Worm (Caenorhabditis elegans) whole organism, L3 larva: ENCODE measurements around the gene F44D12.8.

Source experiments
- R02D3.7 ChIP-seq: fragments of 150-350 bp; optimal IDR thresholded peaks from 2 replicates; lab custom pipeline; 2014; ENCODE audit warnings: missing biosample characterization, missing genetic modification characterization
- ZK546.5 ChIP-seq: sonication (generic microtip); optimal IDR thresholded peaks from 2 replicates; lab custom pipeline; 2017; ENCODE audit warnings: missing biosample characterization, missing genetic modification characterization
- aly-2 ChIP-seq: fragments of 150-350 bp; optimal IDR thresholded peaks from 2 replicates; lab custom pipeline; 2014; ENCODE audit warnings: missing biosample characterization, missing genetic modification characterization
- ceh-82 ChIP-seq: fragments of 150-350 bp; optimal IDR thresholded peaks from 2 replicates; lab custom pipeline; 2014; ENCODE audit warnings: missing biosample characterization, missing genetic modification characterization
- ceh-9 ChIP-seq: sonication (generic microtip); optimal IDR thresholded peaks from 2 replicates; lab custom pipeline; 2018; ENCODE audit warnings: missing biosample characterization, missing genetic modification characterization
- daf-12 ChIP-seq: fragments of 150-350 bp; optimal IDR thresholded peaks from 2 replicates; lab custom pipeline; 2014; ENCODE audit warnings: missing biosample characterization, missing genetic modification reagents, missing genetic modification characterization
- egl-5 ChIP-seq: fragments of 150-350 bp; optimal IDR thresholded peaks from 2 replicates; lab custom pipeline; 2017; ENCODE audit warnings: missing biosample characterization, missing genetic modification reagents, missing genetic modification characterization, inconsistent platforms
- elt-1 ChIP-seq: fragments of 150-350 bp; optimal IDR thresholded peaks from 2 replicates; lab custom pipeline; 2014; ENCODE audit warnings: missing biosample characterization, missing genetic modification characterization
- eor-1 ChIP-seq, 2 experiments: fragments of 150-350 bp; optimal IDR thresholded peaks; 2 replicates each; lab custom pipeline; 2014 to 2018; ENCODE audit warnings: missing biosample characterization in 2 of 2, missing genetic modification characterization in 2 of 2
- fos-1 ChIP-seq: fragments of 150-350 bp; optimal IDR thresholded peaks from 2 replicates; lab custom pipeline; 2014; ENCODE audit warnings: missing biosample characterization, missing genetic modification characterization
- hmg-11 ChIP-seq: sonication (generic microtip); optimal IDR thresholded peaks from 2 replicates; lab custom pipeline; 2016; ENCODE audit warnings: missing genetic modification characterization, missing compliant biosample characterization
- lin-15B ChIP-seq: fragments of 150-350 bp; optimal IDR thresholded peaks from 2 replicates; lab custom pipeline; 2014; ENCODE audit warnings: missing biosample characterization, missing genetic modification characterization
- lin-39 ChIP-seq: fragments of 150-350 bp; optimal IDR thresholded peaks from 2 replicates; lab custom pipeline; 2018; ENCODE audit warnings: missing biosample characterization, missing genetic modification reagents, missing genetic modification characterization
- mml-1 ChIP-seq: fragments of 150-350 bp; sonication (generic microtip); optimal IDR thresholded peaks from 3 replicates; lab custom pipeline; 2014; ENCODE audit warnings: missing biosample characterization, missing genetic modification characterization
- nfya-1 ChIP-seq: sonication (generic microtip); optimal IDR thresholded peaks from 2 replicates; lab custom pipeline; 2017; ENCODE audit warnings: missing genetic modification characterization, mild to moderate bottlenecking, missing compliant biosample characterization, antibody characterized with exemption, moderate library complexity; ENCODE audit not compliant: insufficient read depth
- nhr-11 ChIP-seq: fragments of 150-350 bp; optimal IDR thresholded peaks from 2 replicates; lab custom pipeline; 2014; ENCODE audit warnings: missing biosample characterization, missing genetic modification characterization
- nhr-12 ChIP-seq: fragments of 150-350 bp; optimal IDR thresholded peaks from 2 replicates; lab custom pipeline; 2014; ENCODE audit warnings: missing biosample characterization, missing genetic modification characterization
- nhr-237 ChIP-seq: fragments of 150-350 bp; optimal IDR thresholded peaks from 2 replicates; lab custom pipeline; 2014; ENCODE audit warnings: missing biosample characterization, missing genetic modification characterization
- nhr-25 ChIP-seq: sonication (generic microtip); optimal IDR thresholded peaks from 2 replicates; lab custom pipeline; 2017; ENCODE audit warnings: missing biosample characterization, missing genetic modification characterization
- nhr-28 ChIP-seq: fragments of 150-350 bp; optimal IDR thresholded peaks from 2 replicates; lab custom pipeline; 2014; ENCODE audit warnings: missing biosample characterization, missing genetic modification characterization
- nhr-43 ChIP-seq: sonication (generic microtip); optimal IDR thresholded peaks from 2 replicates; lab custom pipeline; 2016; ENCODE audit warnings: mild to moderate bottlenecking, missing genetic modification characterization, missing compliant biosample characterization; ENCODE audit not compliant: poor library complexity, severe bottlenecking
- nhr-67 ChIP-seq: fragments of 150-350 bp; optimal IDR thresholded peaks from 2 replicates; lab custom pipeline; 2014; ENCODE audit warnings: missing biosample characterization, missing genetic modification characterization
- nhr-77 ChIP-seq: fragments of 150-350 bp; optimal IDR thresholded peaks from 2 replicates; lab custom pipeline; 2014; ENCODE audit warnings: missing biosample characterization, missing genetic modification characterization
- pha-4 ChIP-seq: fragments of 150-350 bp; optimal IDR thresholded peaks from 2 replicates; lab custom pipeline; 2014; ENCODE audit warnings: missing biosample characterization, missing genetic modification reagents, missing genetic modification characterization
- pqm-1 ChIP-seq: fragments of 150-350 bp; optimal IDR thresholded peaks from 2 replicates; lab custom pipeline; 2017; ENCODE audit warnings: missing biosample characterization, missing genetic modification characterization, inconsistent platforms
- sea-2 ChIP-seq: fragments of 150-350 bp; sonication (generic microtip); optimal IDR thresholded peaks from 4 replicates; lab custom pipeline; 2014; ENCODE audit warnings: missing biosample characterization, missing genetic modification reagents, missing genetic modification characterization
- skn-1 ChIP-seq: fragments of 150-350 bp; optimal IDR thresholded peaks from 2 replicates; lab custom pipeline; 2014; ENCODE audit warnings: missing biosample characterization, missing genetic modification characterization
- snpc-4 ChIP-seq: fragments of 150-350 bp; optimal IDR thresholded peaks from 2 replicates; lab custom pipeline; 2014; ENCODE audit warnings: missing biosample characterization, missing genetic modification characterization
- unc-39 ChIP-seq: sonication (generic microtip); optimal IDR thresholded peaks from 4 replicates; lab custom pipeline; 2017; ENCODE audit warnings: missing biosample characterization, missing genetic modification characterization
- unc-62 ChIP-seq: fragments of 150-350 bp; sonication (generic microtip); optimal IDR thresholded peaks from 4 replicates; lab custom pipeline; 2014; ENCODE audit warnings: missing biosample characterization, missing genetic modification reagents, missing genetic modification characterization
- zag-1 ChIP-seq: fragments of 150-350 bp; optimal IDR thresholded peaks from 2 replicates; lab custom pipeline; 2014; ENCODE audit warnings: missing biosample characterization, missing genetic modification characterization
- ztf-4 ChIP-seq: fragments of 150-350 bp; optimal IDR thresholded peaks from 2 replicates; lab custom pipeline; 2014; ENCODE audit warnings: missing biosample characterization, missing genetic modification characterization

The F44D12.8 gene

DNA sequence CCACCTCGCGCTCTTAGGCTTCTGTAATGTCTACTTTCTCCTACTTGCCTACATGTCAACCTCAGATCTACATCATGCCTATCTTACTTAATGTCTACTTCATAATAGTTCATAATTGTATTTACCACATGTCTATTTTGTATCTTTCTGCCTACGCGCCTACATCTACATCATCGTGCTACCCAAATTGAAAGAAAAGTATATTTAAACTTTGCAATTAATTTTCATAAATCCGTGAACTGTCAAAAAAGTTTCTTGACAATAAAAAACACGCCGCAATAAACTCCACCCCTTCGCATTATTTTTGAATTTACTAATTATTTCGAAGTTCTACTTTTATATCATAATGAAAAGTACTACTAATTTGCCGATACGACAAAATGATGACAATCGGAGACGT lies at the start of gene F44D12.8:
F44D12.8 (plus strand) TSS at position 301 of the 400 bp plus-strand sequence.
- no peak for TF ChIP-seq nhr-77
- TF ChIP-seq ceh-9 = no peak
- no peak for TF ChIP-seq pqm-1 (tag; lab: Kevin White, UChicago)
- TF ChIP-seq nhr-67 (tag; lab: Kevin White, UChicago) = no peak
- TF ChIP-seq lin-39 (tag; lab: Kevin White, UChicago) = no peak
- TF ChIP-seq nhr-11 (tag; lab: Kevin White, UChicago) = no peak
- no peak for TF ChIP-seq sea-2 (GFP tag; lab: Kevin White, UChicago)
- TF ChIP-seq, all 47 proteins: peak for 0

DNA sequence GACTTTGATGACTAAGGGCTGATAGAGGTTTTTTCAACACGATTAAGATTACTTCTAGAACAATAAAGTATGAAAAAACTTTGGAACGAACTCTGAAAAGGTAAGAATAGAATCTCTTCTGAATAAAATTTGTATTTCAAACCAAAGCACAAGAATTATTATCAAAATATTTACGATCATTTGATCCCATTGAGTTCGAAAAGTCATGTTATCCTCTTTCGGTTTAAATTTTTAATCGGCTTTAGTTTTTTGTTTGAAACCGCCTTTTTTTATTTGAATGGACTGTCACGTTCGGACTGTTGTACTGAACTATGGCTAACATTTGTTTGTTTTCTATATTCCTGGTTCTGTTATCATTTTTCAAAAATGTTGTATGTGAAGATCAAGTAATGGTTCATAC lies 48.7 kb upstream of the F44D12.8 start, which contains the start of gene C47E12.9:
C47E12.9 (plus strand) TSS at position 301 of the 400 bp plus-strand sequence.
- no peak for TF ChIP-seq nhr-237 (tag; lab: Kevin White, UChicago)
- no peak for TF ChIP-seq daf-12 (tag; lab: Kevin White, UChicago)
- no peak for TF ChIP-seq egl-5 (tag; lab: Kevin White, UChicago)
- TF ChIP-seq fos-1 (tag; lab: Kevin White, UChicago) = no peak
- no peak for TF ChIP-seq nhr-25 (tag; lab: Kevin White, UChicago)
- no peak for TF ChIP-seq unc-62 (GFP tag; lab: Kevin White, UChicago)
- TF ChIP-seq mml-1 (tag; lab: Kevin White, UChicago) = no peak
- no peak for TF ChIP-seq pha-4
- TF ChIP-seq zag-1 (tag; lab: Kevin White, UChicago) = no peak
- TF ChIP-seq, all 47 proteins: peak for 0

DNA sequence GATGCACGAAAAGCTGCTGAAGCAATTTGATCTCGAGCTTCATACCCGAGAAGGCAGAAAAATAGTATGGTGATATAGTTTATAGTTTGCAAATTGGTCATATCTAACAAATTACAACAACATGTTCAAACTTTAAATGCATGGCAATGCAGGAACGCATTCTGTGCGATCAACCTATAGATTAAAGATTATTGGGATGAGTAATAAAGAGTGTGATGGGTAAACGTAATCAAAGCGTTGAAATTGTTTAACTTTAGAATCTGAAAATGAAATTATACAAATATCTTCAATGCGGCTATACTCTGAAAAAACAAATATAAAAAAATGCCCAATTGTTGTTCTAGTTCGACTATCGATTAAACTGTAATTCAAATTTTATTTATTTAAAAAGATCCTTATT lies 46.8 kb upstream of the F44D12.8 start, which contains the start of gene C47E12.14:
C47E12.14 (minus strand) TSS at position 101 of the 400 bp plus-strand sequence.
- no peak for TF ChIP-seq zag-1 (tag; lab: Kevin White, UChicago)
- TF ChIP-seq, all 47 proteins: peak for 0

DNA sequence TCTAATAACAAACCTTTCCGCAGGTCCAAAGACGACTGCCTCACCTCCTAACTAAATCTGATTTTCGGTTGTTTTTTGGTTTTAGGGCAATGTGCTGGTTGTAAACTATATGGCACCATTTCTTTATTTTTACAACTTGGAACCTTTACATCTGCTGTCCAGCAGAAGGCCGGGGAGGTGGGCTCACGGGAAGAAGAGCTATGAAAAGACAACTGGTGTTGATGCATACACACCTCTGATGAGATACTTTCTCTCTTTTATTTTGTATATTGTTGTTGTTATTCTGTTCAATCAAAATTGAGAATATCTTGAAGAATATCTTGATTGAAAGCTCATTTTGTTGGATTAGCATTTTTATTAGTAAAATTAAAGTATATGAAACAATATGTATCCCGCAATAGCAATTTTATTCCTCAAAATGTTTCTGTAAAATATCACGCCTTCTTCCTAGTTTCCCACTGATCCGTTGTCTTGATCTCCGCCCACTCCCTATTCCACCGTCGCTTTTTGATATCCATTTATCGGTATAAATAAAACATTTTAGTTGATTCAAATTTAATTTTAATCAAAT lies 45.4 kb upstream of the F44D12.8 start, which contains the start of gene dhp-2:
dhp-2 (plus strand) TSS at position 521 of the 571 bp plus-strand sequence.
- TF ChIP-seq ztf-4 (tag; lab: Kevin White, UChicago) (no peak), nhr-67 (tag; lab: Kevin White, UChicago) (no peak), unc-62 (GFP tag; lab: Kevin White, UChicago) (no peak), snpc-4 (tag; lab: Kevin White, UChicago) (no peak), nhr-77 (no peak), nhr-12 (no peak), ceh-82 (tag; lab: Kevin White, UChicago) (no peak), daf-12 (tag; lab: Kevin White, UChicago) (no peak), skn-1 (no peak), lin-39 (tag; lab: Kevin White, UChicago) (no peak), ZK546.5 (tag; lab: Kevin White, UChicago) (no peak), lin-15B (tag; lab: Kevin White, UChicago) (no peak), aly-2 (tag; lab: Kevin White, UChicago) (no peak), pqm-1 (tag; lab: Kevin White, UChicago) (no peak), elt-1 (tag; lab: Kevin White, UChicago) (no peak), R02D3.7 (no peak), eor-1 (tag; optimal IDR thresholded peaks at IDR 0.05; lab: Kevin White, UChicago) (no peak), hmg-11 (tag; lab: Kevin White, UChicago) (no peak)

DNA sequence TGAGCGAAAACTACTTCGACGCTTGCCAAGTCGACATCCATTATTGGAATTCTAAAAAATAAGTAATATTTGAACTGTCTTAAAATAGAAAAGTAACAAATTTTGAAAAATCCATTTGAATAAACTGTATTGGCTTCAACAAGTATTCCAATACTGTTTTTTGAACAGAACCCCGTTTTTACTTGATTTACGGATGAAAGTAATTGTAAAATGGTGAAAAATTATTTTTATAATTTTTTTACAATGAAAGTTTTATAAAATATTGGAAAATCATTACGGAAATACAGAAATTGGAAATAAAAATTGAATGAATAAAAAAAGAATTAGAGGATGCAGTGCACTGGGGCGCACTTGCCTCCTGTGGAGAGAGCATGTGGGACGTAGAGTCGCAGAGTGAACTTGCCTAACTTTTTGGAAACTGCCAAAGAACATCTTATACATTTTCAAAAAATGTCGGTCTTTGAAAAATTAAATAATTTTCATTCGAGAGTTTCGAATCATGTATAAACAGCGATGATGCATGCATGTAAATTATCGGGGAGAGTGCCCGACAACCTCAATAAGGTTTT lies 40.8 kb upstream of the F44D12.8 start, which contains the start of gene rrp-1:
rrp-1 (minus strand) TSS at position 51 of the 569 bp plus-strand sequence.
- no peak for TF ChIP-seq unc-39 (tag; lab: Kevin White, UChicago)
- peak; percentile 4 for TF ChIP-seq lin-15B (tag; lab: Kevin White, UChicago)
- TF ChIP-seq pqm-1 (tag; lab: Kevin White, UChicago) = no peak
- peak; percentile 6 for TF ChIP-seq nfya-1 (tag; lab: Kevin White, UChicago)
- no peak for TF ChIP-seq ceh-82 (tag; lab: Kevin White, UChicago)
- TF ChIP-seq nhr-237 (tag; lab: Kevin White, UChicago) = no peak
- no peak for TF ChIP-seq nhr-43 (tag; lab: Kevin White, UChicago)
- no peak for TF ChIP-seq nhr-28
